Worm (Caenorhabditis elegans) whole organism, L2 larva: Measurements from ENCODE around the gene C33C12.1.

Experiments
- C34F6.9 ChIP-seq: fragments of 150-350 bp; optimal IDR thresholded peaks from 2 replicates; lab custom pipeline; 2014; ENCODE audit warnings: missing biosample characterization, missing genetic modification characterization
- F13H6.1 ChIP-seq: sonication (generic microtip); optimal IDR thresholded peaks from 2 replicates; lab custom pipeline; 2016; ENCODE audit warnings: missing genetic modification characterization, missing compliant biosample characterization
- R02D3.7 ChIP-seq: fragments of 150-350 bp; optimal IDR thresholded peaks from 2 replicates; lab custom pipeline; 2014; ENCODE audit warnings: missing biosample characterization, missing genetic modification characterization
- Y55F3AM.14 ChIP-seq: fragments of 200-800 bp; sonication (Bioruptor generic); optimal IDR thresholded peaks from 2 replicates; lab custom pipeline; 2018; ENCODE audit warnings: mild to moderate bottlenecking, missing genetic modification characterization, missing compliant biosample characterization
- alr-1 ChIP-seq: fragments of 150-350 bp; optimal IDR thresholded peaks from 2 replicates; lab custom pipeline; 2014; ENCODE audit warnings: missing biosample characterization, missing genetic modification characterization
- aly-2 ChIP-seq: fragments of 150-350 bp; optimal IDR thresholded peaks from 2 replicates; lab custom pipeline; 2014; ENCODE audit warnings: missing biosample characterization, missing genetic modification characterization
- crh-2 ChIP-seq: sonication (generic microtip); optimal IDR thresholded peaks from 2 replicates; lab custom pipeline; 2017; ENCODE audit warnings: missing biosample characterization, missing genetic modification characterization
- dmd-4 ChIP-seq: sonication (generic microtip); optimal IDR thresholded peaks from 2 replicates; lab custom pipeline; 2017; ENCODE audit warnings: missing biosample characterization, missing genetic modification characterization
- elt-3 ChIP-seq: sonication (generic microtip); optimal IDR thresholded peaks from 2 replicates; lab custom pipeline; 2017; ENCODE audit warnings: missing biosample characterization, missing genetic modification characterization
- gmeb-1 ChIP-seq: fragments of 150-350 bp; optimal IDR thresholded peaks from 2 replicates; lab custom pipeline; 2014; ENCODE audit warnings: missing biosample characterization, missing genetic modification characterization
- lin-13 ChIP-seq: fragments of 150-350 bp; optimal IDR thresholded peaks from 2 replicates; lab custom pipeline; 2014; ENCODE audit warnings: missing biosample characterization, missing genetic modification reagents, missing genetic modification characterization
- lin-39 ChIP-seq: fragments of 150-350 bp; optimal IDR thresholded peaks from 2 replicates; lab custom pipeline; 2014; ENCODE audit warnings: missing biosample characterization, missing genetic modification reagents, missing genetic modification characterization
- lsy-2 ChIP-seq, 2 experiments: fragments of 150-350 bp in 1 of 2; sonication (generic microtip) in 1 of 2; optimal IDR thresholded peaks; 2 replicates each; lab custom pipeline; 2014 to 2017; ENCODE audit warnings: missing biosample characterization in 2 of 2, missing genetic modification characterization in 2 of 2
- mab-5 ChIP-seq: fragments of 150-350 bp; optimal IDR thresholded peaks from 2 replicates; lab custom pipeline; 2014; ENCODE audit warnings: missing biosample characterization, missing genetic modification characterization
- mbf-1 ChIP-seq: sonication (generic microtip); optimal IDR thresholded peaks from 2 replicates; lab custom pipeline; 2017; ENCODE audit warnings: missing biosample characterization, missing genetic modification characterization
- mdl-1 ChIP-seq, 2 experiments: fragments of 150-350 bp in 1 of 2; sonication (generic microtip) in 1 of 2; optimal IDR thresholded peaks; 2 replicates each; lab custom pipeline; 2017; ENCODE audit warnings: missing biosample characterization in 2 of 2, missing genetic modification characterization in 2 of 2
- nhr-11 ChIP-seq: fragments of 150-350 bp; optimal IDR thresholded peaks from 2 replicates; lab custom pipeline; 2014; ENCODE audit warnings: missing biosample characterization, missing genetic modification characterization
- nhr-12 ChIP-seq: fragments of 150-350 bp; optimal IDR thresholded peaks from 2 replicates; lab custom pipeline; 2014; ENCODE audit warnings: missing biosample characterization, missing genetic modification characterization
- nhr-237 ChIP-seq: fragments of 150-350 bp; optimal IDR thresholded peaks from 2 replicates; lab custom pipeline; 2014; ENCODE audit warnings: missing biosample characterization, missing genetic modification characterization
- nhr-25 ChIP-seq: fragments of 150-350 bp; sonication (generic microtip); optimal IDR thresholded peaks from 3 replicates; lab custom pipeline; 2014; ENCODE audit warnings: missing biosample characterization, missing genetic modification characterization
- nhr-77 ChIP-seq: fragments of 150-350 bp; optimal IDR thresholded peaks from 2 replicates; lab custom pipeline; 2014; ENCODE audit warnings: missing biosample characterization, missing genetic modification characterization
- peb-1 ChIP-seq: fragments of 150-350 bp; optimal IDR thresholded peaks from 2 replicates; lab custom pipeline; 2014; ENCODE audit warnings: missing biosample characterization, missing genetic modification characterization
- sem-4 ChIP-seq: fragments of 150-350 bp; optimal IDR thresholded peaks from 2 replicates; lab custom pipeline; 2014; ENCODE audit warnings: missing biosample characterization, missing genetic modification reagents, missing genetic modification characterization
- sma-9 ChIP-seq, 2 experiments: fragments of 150-350 bp in 1 of 2; sonication (generic microtip) in 1 of 2; optimal IDR thresholded peaks; 2 replicates each; lab custom pipeline; 2014 to 2016; ENCODE audit warnings: missing genetic modification characterization in 2 of 2, mild to moderate bottlenecking in 1 of 2, missing biosample characterization in 1 of 2, missing compliant biosample characterization in 1 of 2, missing genetic modification reagents in 1 of 2, moderate library complexity in 1 of 2
- unc-39 ChIP-seq: fragments of 150-350 bp; optimal IDR thresholded peaks from 2 replicates; lab custom pipeline; 2014; ENCODE audit warnings: missing biosample characterization, missing genetic modification characterization
- unc-55 ChIP-seq: fragments of 150-350 bp; sonication (generic microtip); optimal IDR thresholded peaks from 3 replicates; lab custom pipeline; 2014; ENCODE audit warnings: missing biosample characterization, missing genetic modification reagents, missing genetic modification characterization
- unc-62 ChIP-seq: fragments of 150-350 bp; optimal IDR thresholded peaks from 2 replicates; lab custom pipeline; 2014; ENCODE audit warnings: missing biosample characterization, missing genetic modification reagents, missing genetic modification characterization
- zag-1 ChIP-seq: fragments of 150-350 bp; optimal IDR thresholded peaks from 2 replicates; lab custom pipeline; 2014; ENCODE audit warnings: missing biosample characterization, missing genetic modification characterization
- ztf-4 ChIP-seq: fragments of 150-350 bp; optimal IDR thresholded peaks from 2 replicates; lab custom pipeline; 2014; ENCODE audit warnings: missing biosample characterization, missing genetic modification characterization

The C33C12.1 gene

DNA sequence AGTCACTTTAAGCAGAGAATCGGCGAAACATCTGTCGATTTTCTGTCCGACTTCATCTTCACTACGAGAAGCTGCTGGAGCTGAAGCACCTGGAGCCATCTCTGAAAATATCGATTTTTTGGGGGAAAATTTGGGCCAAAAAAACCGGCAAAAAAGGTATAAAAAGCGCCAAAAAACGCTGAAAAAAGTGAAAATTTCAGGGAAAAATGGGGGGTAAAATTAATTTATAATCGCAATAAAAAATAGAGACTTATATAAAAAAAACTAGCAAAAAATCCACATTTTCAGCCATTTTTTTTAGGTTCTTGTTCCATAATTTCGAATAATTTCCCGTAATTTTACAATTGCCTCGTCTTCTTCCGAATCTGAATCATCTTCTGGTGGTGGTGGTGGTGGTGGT, 27.6 kb downstream of the C33C12.1 start, which contains the start of gene F54A3.5:
Gene F54A3.5 (minus strand): TSS at position 101 of the 400 bp plus-strand sequence.
- no peak for TF ChIP-seq aly-2 (tag; lab: Kevin White, UChicago)
- no peak for TF ChIP-seq unc-39 (tag; lab: Kevin White, UChicago)
- TF ChIP-seq nhr-12 (tag; lab: Kevin White, UChicago) = no peak
- TF ChIP-seq nhr-25 = no peak
- TF ChIP-seq unc-55 (GFP tag; lab: Kevin White, UChicago) = no peak
- TF ChIP-seq nhr-77 (tag; lab: Kevin White, UChicago) = no peak
- no peak for TF ChIP-seq peb-1 (tag; lab: Kevin White, UChicago)

DNA sequence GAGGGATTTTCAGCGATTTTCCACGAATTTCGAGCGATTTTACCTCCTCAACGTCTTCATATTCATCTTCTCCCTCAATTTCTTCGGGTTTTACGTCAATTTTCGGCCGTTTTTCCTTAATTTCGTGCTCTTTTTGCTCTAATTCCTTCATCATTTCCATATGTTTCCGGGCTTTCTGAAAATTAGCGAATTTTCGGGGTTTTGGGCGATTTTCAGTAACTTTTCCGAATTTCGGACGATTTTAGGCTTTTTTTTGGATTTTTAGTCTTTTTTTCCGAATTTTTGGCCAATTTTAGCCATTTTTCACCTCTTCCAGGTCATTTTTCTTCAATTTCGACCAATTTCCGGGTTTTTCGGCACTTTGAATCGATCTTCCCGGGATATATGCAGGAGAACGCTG, 32.3 kb downstream of the C33C12.1 start:
- TF ChIP-seq nhr-237 = no peak
- no peak for TF ChIP-seq Y55F3AM.14
- TF ChIP-seq F13H6.1 (tag; lab: Kevin White, UChicago) = no peak
- no peak for TF ChIP-seq gmeb-1 (tag; lab: Kevin White, UChicago)
- no peak for TF ChIP-seq lsy-2 (tag; optimal IDR thresholded peaks at IDR 0.05; lab: Kevin White, UChicago)
- no peak for TF ChIP-seq lin-13 (GFP tag; lab: Kevin White, UChicago)
- TF ChIP-seq crh-2 (tag; lab: Kevin White, UChicago) = no peak
- no peak for TF ChIP-seq mbf-1
- TF ChIP-seq nhr-11 (tag; lab: Kevin White, UChicago) = no peak

DNA sequence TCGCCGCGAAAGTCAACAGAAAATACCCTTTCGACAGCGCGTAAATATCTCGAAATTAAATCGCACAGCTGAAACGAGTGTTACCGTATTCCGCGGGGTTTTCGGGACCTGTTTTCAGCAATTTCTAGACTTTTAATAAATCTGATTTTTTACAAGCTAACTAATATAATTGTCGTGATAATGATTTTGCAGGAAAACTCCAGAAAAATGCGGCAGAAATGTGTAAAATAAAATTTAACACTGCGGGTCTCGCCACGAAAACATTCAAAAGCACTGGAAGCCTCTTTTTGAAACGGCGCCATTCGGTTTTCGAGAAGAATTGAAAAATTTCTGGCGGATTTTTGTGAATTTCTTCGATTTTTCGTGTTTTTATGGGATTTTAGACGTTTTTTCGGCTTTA, 34.4 kb downstream of the C33C12.1 start, which contains the start of gene F54A3.6:
Gene F54A3.6 (minus strand): TSS at position 42 of the 400 bp plus-strand sequence.
- TF ChIP-seq lsy-2 (tag; optimal IDR thresholded peaks at IDR 0.05; lab: Kevin White, UChicago) = peak; percentile 67 to 89

DNA sequence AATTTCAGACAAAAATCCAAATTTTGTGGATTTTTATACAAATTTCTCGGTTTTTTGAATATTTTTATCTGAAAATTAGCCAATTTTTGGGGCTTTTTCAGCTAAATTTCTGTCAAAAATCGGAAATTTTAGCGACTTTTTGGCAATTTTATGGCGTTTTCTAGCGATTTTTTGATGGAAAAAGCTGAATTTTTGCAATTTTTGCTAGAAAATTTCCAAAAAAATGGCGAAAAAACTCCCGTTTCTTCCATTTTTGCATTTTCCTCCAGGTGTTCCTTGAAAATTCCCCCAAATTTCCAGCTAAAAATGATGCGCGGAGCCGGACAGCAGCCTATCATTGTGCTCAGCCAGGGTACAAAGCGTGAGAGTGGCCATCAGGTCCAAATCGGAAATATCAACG, 35.2 kb downstream of the C33C12.1 start, which contains the start of gene cct-3:
Gene cct-3 (plus strand): TSS at position 301 of the 400 bp plus-strand sequence.
- TF ChIP-seq C34F6.9 (tag; lab: Kevin White, UChicago) (no peak), R02D3.7 (tag; lab: Kevin White, UChicago) (no peak), dmd-4 (no peak), mdl-1 (tag; optimal IDR thresholded peaks at IDR 0.05; lab: Kevin White, UChicago) (no peak), zag-1 (tag; lab: Kevin White, UChicago) (no peak)

DNA sequence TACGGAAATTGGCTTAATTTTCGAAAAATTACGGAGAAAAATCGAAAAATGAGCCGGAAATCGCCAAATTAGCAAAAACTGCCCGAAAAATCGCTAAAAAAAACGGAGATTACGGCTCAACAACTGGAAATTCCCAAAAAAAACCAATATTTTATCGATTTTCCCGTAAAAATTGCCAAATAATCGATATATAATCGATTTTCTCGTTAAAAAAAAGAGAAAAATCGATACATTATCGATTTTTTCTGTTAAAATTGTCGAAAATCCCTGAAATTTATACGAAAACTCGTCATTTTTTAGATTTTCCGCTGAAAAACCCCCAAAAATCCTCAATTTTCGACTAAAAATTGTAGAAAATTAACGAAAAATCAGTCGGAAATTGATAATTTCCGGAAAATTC, 38.3 kb downstream of the C33C12.1 start:
- TF ChIP-seq ztf-4 (tag; lab: Kevin White, UChicago) = no peak
- no peak for TF ChIP-seq lin-13 (GFP tag; lab: Kevin White, UChicago)
- no peak for TF ChIP-seq unc-62 (GFP tag; lab: Kevin White, UChicago)
- no peak for TF ChIP-seq F13H6.1 (tag; lab: Kevin White, UChicago)
- no peak for TF ChIP-seq mbf-1
- TF ChIP-seq unc-55 (GFP tag; lab: Kevin White, UChicago) = no peak
- TF ChIP-seq sma-9 (GFP tag; optimal IDR thresholded peaks at IDR 0.05; lab: Kevin White, UChicago) = no peak
- TF ChIP-seq sma-9 (tag; optimal IDR thresholded peaks at IDR 0.05; lab: Kevin White, UChicago) = no peak
- TF ChIP-seq zag-1 (tag; lab: Kevin White, UChicago) = no peak
- TF ChIP-seq mdl-1 (tag; optimal IDR thresholded peaks at IDR 0.05; lab: Kevin White, UChicago) = no peak

DNA sequence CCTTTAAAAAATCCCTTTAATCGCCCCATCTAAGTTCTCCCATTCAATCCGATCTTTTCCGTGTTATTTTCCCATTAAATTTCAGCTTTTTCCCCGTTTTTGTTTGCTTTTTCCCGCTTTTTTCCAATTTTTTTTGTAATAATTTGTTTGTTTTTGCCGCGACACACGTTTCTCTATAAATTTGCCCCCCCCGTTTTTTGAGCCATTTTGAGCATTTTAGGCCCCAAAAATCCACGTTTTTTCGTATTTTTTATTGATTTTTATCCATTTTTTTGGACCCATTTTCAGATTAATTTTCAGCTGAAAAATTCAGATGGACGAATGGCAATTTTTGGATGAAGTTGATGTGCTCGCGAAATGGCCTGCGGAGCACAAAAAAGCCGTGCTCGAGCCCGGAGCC, 45.3 kb downstream of the C33C12.1 start, which contains the start of gene F54A3.2:
Gene F54A3.2 (plus strand): TSS at position 301 of the 400 bp plus-strand sequence.
- TF ChIP-seq sem-4 (no peak), nhr-25 (no peak), C34F6.9 (tag; lab: Kevin White, UChicago) (no peak), elt-3 (no peak), lin-39 (tag; lab: Kevin White, UChicago) (no peak), lin-13 (GFP tag; lab: Kevin White, UChicago) (no peak), crh-2 (tag; lab: Kevin White, UChicago) (no peak), zag-1 (tag; lab: Kevin White, UChicago) (no peak), ztf-4 (tag; lab: Kevin White, UChicago) (no peak), mab-5 (no peak), lsy-2 (tag; optimal IDR thresholded peaks at IDR 0.05; lab: Kevin White, UChicago) (no peak), alr-1 (tag; lab: Kevin White, UChicago) (no peak)
